Worm (Caenorhabditis elegans) whole organism, late embryonic: ENCODE measurements around the gene ador-1.

Experiments used
- C08G9.2 ChIP-seq: sonication (generic microtip); optimal IDR thresholded peaks from 2 replicates; lab custom pipeline; 2016; ENCODE audit warnings: mild to moderate bottlenecking, missing genetic modification characterization, moderate library complexity, missing compliant biosample characterization
- C38D4.7 ChIP-seq: fragments of 200-800 bp; sonication (Bioruptor generic); optimal IDR thresholded peaks from 2 replicates; lab custom pipeline; 2018; ENCODE audit warnings: mild to moderate bottlenecking, missing genetic modification characterization, moderate library complexity, missing compliant biosample characterization
- F13H6.1 ChIP-seq: sonication (generic microtip); optimal IDR thresholded peaks from 2 replicates; lab custom pipeline; 2016; ENCODE audit warnings: missing genetic modification characterization, missing compliant biosample characterization
- T23F11.4 ChIP-seq: fragments of 200-800 bp; sonication (Bioruptor generic); optimal IDR thresholded peaks from 2 replicates; lab custom pipeline; 2018; ENCODE audit warnings: mild to moderate bottlenecking, missing genetic modification characterization, missing compliant biosample characterization
- Y22D7AL.16 ChIP-seq: sonication (generic microtip); optimal IDR thresholded peaks from 2 replicates; lab custom pipeline; 2016; ENCODE audit warnings: missing genetic modification characterization, missing compliant biosample characterization
- ahr-1 ChIP-seq: sonication (generic microtip); optimal IDR thresholded peaks from 2 replicates; lab custom pipeline; 2016; ENCODE audit warnings: missing genetic modification characterization, missing compliant biosample characterization
- ama-1 ChIP-seq: fragments of 150-350 bp; optimal IDR thresholded peaks from 2 replicates; lab custom pipeline; 2014
- ceh-14 ChIP-seq: sonication (generic microtip); optimal IDR thresholded peaks from 2 replicates; lab custom pipeline; 2016; ENCODE audit warnings: missing genotype, missing genetic modification characterization, missing compliant biosample characterization
- ceh-19 ChIP-seq: fragments of 200-800 bp; sonication (Bioruptor generic); optimal IDR thresholded peaks from 2 replicates; lab custom pipeline; 2018; ENCODE audit warnings: mild to moderate bottlenecking, missing genetic modification characterization, missing compliant biosample characterization
- ceh-2 ChIP-seq: sonication (generic microtip); optimal IDR thresholded peaks from 2 replicates; lab custom pipeline; 2016; ENCODE audit warnings: missing genotype, missing genetic modification characterization, missing compliant biosample characterization
- ceh-22 ChIP-seq: sonication (generic microtip); optimal IDR thresholded peaks from 2 replicates; lab custom pipeline; 2017; ENCODE audit warnings: missing biosample characterization, missing genetic modification characterization
- ceh-34 ChIP-seq: sonication (generic microtip); optimal IDR thresholded peaks from 2 replicates; lab custom pipeline; 2016; ENCODE audit warnings: mild to moderate bottlenecking, missing genetic modification characterization, missing compliant biosample characterization
- ceh-45 ChIP-seq: fragments of 200-800 bp; sonication (Bioruptor generic); IDR thresholded peaks from 2 replicates; pipeline ENCODE4 v1.3.6; 2022; ENCODE audit warnings: missing genetic modification reagents, missing genetic modification characterization, missing compliant biosample characterization
- ceh-48 ChIP-seq: sonication (generic microtip); optimal IDR thresholded peaks from 2 replicates; lab custom pipeline; 2016; ENCODE audit warnings: missing genetic modification characterization, inconsistent platforms, missing compliant biosample characterization
- dve-1 ChIP-seq: sonication (generic microtip); optimal IDR thresholded peaks from 2 replicates; lab custom pipeline; 2017; ENCODE audit warnings: antibody characterized with exemption, mild to moderate bottlenecking, missing genetic modification characterization, missing compliant biosample characterization
- fax-1 ChIP-seq: sonication (generic microtip); optimal IDR thresholded peaks from 2 replicates; lab custom pipeline; 2016; ENCODE audit warnings: missing genotype, missing genetic modification characterization, missing compliant biosample characterization
- fkh-6 ChIP-seq: sonication (generic microtip); optimal IDR thresholded peaks from 2 replicates; lab custom pipeline; 2016; ENCODE audit warnings: missing genetic modification characterization, missing compliant biosample characterization
- gmeb-2 ChIP-seq: sonication (generic microtip); optimal IDR thresholded peaks from 2 replicates; lab custom pipeline; 2016; ENCODE audit warnings: missing genetic modification characterization, inconsistent platforms, missing compliant biosample characterization
- hlh-15 ChIP-seq: sonication (generic microtip); optimal IDR thresholded peaks from 2 replicates; lab custom pipeline; 2016; ENCODE audit warnings: missing genetic modification characterization, missing compliant biosample characterization
- hlh-30 ChIP-seq: sonication (generic microtip); optimal IDR thresholded peaks from 2 replicates; lab custom pipeline; 2017; ENCODE audit warnings: antibody characterized with exemption, missing genetic modification characterization, missing compliant biosample characterization; ENCODE audit not compliant: insufficient read depth
- hlh-8 ChIP-seq: sonication (generic microtip); optimal IDR thresholded peaks from 2 replicates; lab custom pipeline; 2016; ENCODE audit warnings: missing genotype, missing genetic modification characterization, missing compliant biosample characterization
- lim-6 ChIP-seq: sonication (generic microtip); optimal IDR thresholded peaks from 2 replicates; lab custom pipeline; 2016; ENCODE audit warnings: missing genetic modification characterization, missing compliant biosample characterization
- madf-2 ChIP-seq: sonication (generic microtip); optimal IDR thresholded peaks from 2 replicates; lab custom pipeline; 2017; ENCODE audit warnings: missing genetic modification characterization, missing compliant biosample characterization
- nhr-232 ChIP-seq: sonication (generic microtip); optimal IDR thresholded peaks from 2 replicates; lab custom pipeline; 2016; ENCODE audit warnings: missing genetic modification characterization, missing compliant biosample characterization
- npax-4 ChIP-seq: sonication (generic microtip); optimal IDR thresholded peaks from 2 replicates; lab custom pipeline; 2016; ENCODE audit warnings: missing genetic modification characterization, missing compliant biosample characterization
- pat-9 ChIP-seq: fragments of 200-800 bp; sonication (Bioruptor generic); optimal IDR thresholded peaks from 2 replicates; lab custom pipeline; 2018; ENCODE audit warnings: mild to moderate bottlenecking, missing genetic modification characterization, moderate library complexity, missing compliant biosample characterization
- pax-1 ChIP-seq: fragments of 150-350 bp; optimal IDR thresholded peaks from 2 replicates; lab custom pipeline; 2014; ENCODE audit warnings: missing biosample characterization, missing genetic modification characterization
- pha-2 ChIP-seq: sonication (generic microtip); optimal IDR thresholded peaks from 2 replicates; lab custom pipeline; 2017; ENCODE audit warnings: mild to moderate bottlenecking, missing genetic modification characterization, missing compliant biosample characterization
- pha-4 ChIP-seq: fragments of 150-350 bp; optimal IDR thresholded peaks from 2 replicates; lab custom pipeline; 2018; ENCODE audit warnings: missing biosample characterization, missing genetic modification reagents, missing genetic modification characterization
- ref-2 ChIP-seq: sonication (generic microtip); optimal IDR thresholded peaks from 2 replicates; lab custom pipeline; 2016; ENCODE audit warnings: missing genetic modification characterization, missing compliant biosample characterization
- sox-2 ChIP-seq: fragments of 200-800 bp; sonication (Bioruptor generic); IDR thresholded peaks from 2 replicates; pipeline ENCODE4 v1.3.6; 2022; ENCODE audit warnings: missing genetic modification reagents, missing genetic modification characterization, missing compliant biosample characterization
- sox-4 ChIP-seq: sonication (generic microtip); optimal IDR thresholded peaks from 2 replicates; lab custom pipeline; 2017; ENCODE audit warnings: mild to moderate bottlenecking, missing genetic modification characterization, inconsistent platforms, missing compliant biosample characterization
- syd-9 ChIP-seq: sonication (generic microtip); optimal IDR thresholded peaks from 2 replicates; lab custom pipeline; 2016; ENCODE audit warnings: mild to moderate bottlenecking, missing genetic modification characterization, moderate library complexity, missing compliant biosample characterization
- tbx-7 ChIP-seq: sonication (generic microtip); optimal IDR thresholded peaks from 2 replicates; lab custom pipeline; 2016; ENCODE audit warnings: missing genotype, missing genetic modification characterization, missing compliant biosample characterization
- ttx-3 ChIP-seq: sonication (generic microtip); optimal IDR thresholded peaks from 2 replicates; lab custom pipeline; 2016; ENCODE audit warnings: missing genetic modification reagents, missing genetic modification characterization, missing compliant biosample characterization
- zip-5 ChIP-seq: sonication (generic microtip); optimal IDR thresholded peaks from 2 replicates; lab custom pipeline; 2016; ENCODE audit warnings: missing genetic modification characterization, missing compliant biosample characterization

Gene ador-1

DNA sequence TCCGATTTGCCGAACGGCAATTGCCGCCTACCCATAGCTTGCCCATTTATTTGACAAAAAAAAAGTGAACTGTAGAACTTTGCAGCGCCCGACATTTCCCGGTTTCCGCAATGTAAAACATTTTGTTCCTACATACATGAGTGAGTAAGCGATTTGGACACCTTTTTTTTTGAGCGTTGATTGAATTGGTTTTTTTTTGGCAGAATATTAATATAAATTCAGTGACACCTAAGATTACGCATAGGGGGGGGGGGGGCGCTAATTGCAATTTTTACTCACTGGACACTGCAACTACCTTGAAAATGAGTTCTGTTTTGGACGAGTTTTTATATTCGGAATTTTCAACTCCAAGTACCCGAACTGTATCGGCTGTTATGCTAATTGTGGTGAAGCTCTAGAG is 22.8 kb upstream of the ador-1 start, which contains the start of gene srx-118:
srx-118 (plus strand) TSS at position 301 of the 400 bp plus-strand sequence.
- TF ChIP-seq hlh-15 (tag; lab: Kevin White, UChicago) (no peak), pat-9 (tag; lab: Kevin White, UChicago) (no peak), hlh-30 (no peak), T23F11.4 (no peak), ahr-1 (tag; lab: Kevin White, UChicago) (no peak), ceh-45 (GFP tag; lab: Robert Waterston, UW) (no peak), C38D4.7 (GFP tag; lab: Kevin White, UChicago) (no peak), lim-6 (tag; lab: Kevin White, UChicago) (no peak), fkh-6 (no peak), ref-2 (tag; lab: Kevin White, UChicago) (no peak), pha-2 (tag; lab: Kevin White, UChicago) (no peak), nhr-232 (no peak)

DNA sequence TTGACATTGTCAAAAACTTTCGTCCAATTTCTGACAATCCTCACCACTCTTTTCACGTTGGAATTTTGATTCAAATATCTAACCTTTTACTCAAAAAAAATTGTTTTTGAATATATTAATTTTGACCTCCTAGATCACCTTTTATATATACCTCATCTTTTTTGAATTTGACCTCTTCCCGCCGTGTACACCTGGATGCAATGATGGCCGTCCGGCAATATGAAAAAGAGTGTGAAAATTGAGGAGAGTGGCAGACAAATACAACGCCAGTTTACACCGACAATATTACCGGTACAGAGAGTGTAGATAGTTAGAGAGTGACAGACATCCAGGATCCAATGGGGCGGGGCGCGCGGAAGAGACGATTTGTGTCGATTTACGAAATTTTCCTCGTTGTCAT is 16.9 kb upstream of the ador-1 start, which contains the start of gene ceh-99:
ceh-99 (plus strand) TSS at position 366 of the 400 bp plus-strand sequence.
- TF ChIP-seq pha-4 (tag; lab: Kevin White, UChicago), result no peak
- no peak for TF ChIP-seq nhr-232
- no peak for TF ChIP-seq hlh-8
- no peak for TF ChIP-seq ceh-48 (tag; lab: Kevin White, UChicago)
- TF ChIP-seq ceh-14 (tag; lab: Kevin White, UChicago), result no peak
- TF ChIP-seq pat-9 (tag; lab: Kevin White, UChicago), result no peak
- TF ChIP-seq fax-1 (tag; lab: Kevin White, UChicago), result no peak
- no peak for TF ChIP-seq ceh-19 (GFP tag; lab: Kevin White, UChicago)
- TF ChIP-seq ceh-34 (tag; lab: Kevin White, UChicago), result no peak
- no peak for TF ChIP-seq syd-9 (tag; lab: Kevin White, UChicago)
- TF ChIP-seq lim-6 (tag; lab: Kevin White, UChicago), result no peak
- TF ChIP-seq sox-4 (tag; lab: Kevin White, UChicago), result no peak
- no peak for TF ChIP-seq C08G9.2
- TF ChIP-seq gmeb-2, result no peak
- no peak for TF ChIP-seq fkh-6
- no peak for TF ChIP-seq zip-5
- no peak for TF ChIP-seq ceh-2 (tag; lab: Kevin White, UChicago)

DNA sequence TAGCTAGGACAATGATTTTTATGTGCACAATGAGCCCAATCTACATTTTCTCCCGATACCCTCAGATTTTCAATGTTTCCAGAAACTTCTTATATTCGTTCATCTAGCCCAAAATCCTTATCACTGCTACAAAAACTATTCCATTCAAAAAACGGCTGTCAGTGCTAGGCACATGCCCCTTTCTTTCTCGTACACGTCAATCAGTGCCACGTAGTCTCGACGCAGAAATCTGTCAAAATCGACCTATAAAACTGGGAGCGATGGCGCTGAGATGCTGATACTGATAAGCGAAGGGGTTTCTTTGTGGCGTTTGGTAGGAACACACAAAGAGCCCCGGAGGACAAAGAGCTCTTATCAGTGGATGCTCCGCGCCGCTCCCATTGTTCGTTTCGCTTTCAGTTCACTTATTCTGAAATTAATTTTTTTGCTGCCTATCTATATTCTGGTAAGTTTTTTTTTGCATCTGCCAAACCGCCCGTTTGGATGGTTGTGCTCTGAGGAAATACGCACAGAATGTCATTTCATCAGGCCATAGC is 16.2 kb upstream of the ador-1 start, which contains the start of gene srh-70:
srh-70 (minus strand) TSS at position 51 of the 536 bp plus-strand sequence.
- TF ChIP-seq ceh-19 (GFP tag; lab: Kevin White, UChicago) (no peak), lim-6 (tag; lab: Kevin White, UChicago) (no peak), madf-2 (tag; lab: Kevin White, UChicago) (no peak), dve-1 (no peak), npax-4 (tag; lab: Kevin White, UChicago) (no peak), C38D4.7 (GFP tag; lab: Kevin White, UChicago) (no peak), sox-2 (GFP tag; lab: Robert Waterston, UW) (no peak), hlh-15 (tag; lab: Kevin White, UChicago) (no peak)

DNA sequence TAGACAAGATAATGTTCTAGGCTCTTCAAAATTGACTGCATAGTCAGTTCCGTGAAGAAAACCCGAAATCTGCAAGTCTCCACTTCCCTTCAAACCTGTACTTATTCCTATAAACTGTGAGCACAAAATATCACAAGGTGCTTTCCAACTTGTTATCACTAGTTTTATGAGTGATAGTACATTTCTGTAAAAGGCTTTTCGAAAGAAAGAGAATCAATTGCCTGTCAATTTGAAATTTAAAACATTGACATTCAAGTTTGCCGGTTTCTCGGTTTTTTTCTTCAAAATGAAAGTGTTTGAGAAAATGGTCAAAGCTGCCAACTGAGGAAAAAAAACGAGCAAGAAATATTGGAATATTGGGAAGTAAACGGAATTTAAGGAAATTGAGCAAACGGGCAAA is 15.3 kb upstream of the ador-1 start:
- TF ChIP-seq syd-9 (tag; lab: Kevin White, UChicago), result no peak
- TF ChIP-seq ceh-22 (tag; lab: Kevin White, UChicago), result no peak
- no peak for TF ChIP-seq ceh-34 (tag; lab: Kevin White, UChicago)
- no peak for TF ChIP-seq ama-1
- no peak for TF ChIP-seq hlh-8
- TF ChIP-seq Y22D7AL.16 (tag; lab: Kevin White, UChicago), result no peak
- no peak for TF ChIP-seq sox-4 (tag; lab: Kevin White, UChicago)
- no peak for TF ChIP-seq F13H6.1 (tag; lab: Kevin White, UChicago)

DNA sequence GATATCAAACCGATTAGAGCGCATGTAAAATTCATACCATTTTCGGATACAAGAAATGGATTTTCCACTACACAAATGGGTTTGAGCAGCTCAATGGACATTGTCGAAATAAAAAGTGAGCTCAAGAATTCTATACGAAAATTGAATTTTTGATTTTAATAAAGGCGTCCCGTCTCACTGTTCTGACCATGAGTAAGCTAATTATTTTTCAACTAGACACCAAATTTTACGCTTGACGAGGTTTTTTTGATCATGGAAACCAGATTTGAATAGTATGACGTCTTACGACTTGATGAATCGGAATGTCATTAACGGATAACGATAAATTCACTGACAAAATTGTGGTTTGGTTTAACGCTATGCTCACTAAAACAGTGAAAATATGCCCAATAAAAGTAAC is 13.6 kb upstream of the ador-1 start, which contains the start of gene srh-61:
srh-61 (minus strand) TSS at position 101 of the 400 bp plus-strand sequence.
- TF ChIP-seq nhr-232 (no peak), pha-2 (tag; lab: Kevin White, UChicago) (no peak), pax-1 (tag; lab: Kevin White, UChicago) (no peak), ttx-3 (no peak), gmeb-2 (no peak), npax-4 (tag; lab: Kevin White, UChicago) (no peak), ama-1 (no peak), zip-5 (no peak), tbx-7 (tag; lab: Kevin White, UChicago) (no peak)
